Fruit fly (Drosophila melanogaster) whole organism, embryonic: ENCODE measurements around the gene Vm34Ca.
A peak's percentile ranks its signal among the peaks of the same experiment; 100 is the strongest.

Source experiments
- Ada2b ChIP-seq: fragments of 200-800 bp; sonication (Bioruptor generic); IDR thresholded peaks from 2 replicates; pipeline ENCODE4 v1.3.6; 2022; ENCODE audit warnings: missing biosample characterization, missing genetic modification characterization
- Aef1 ChIP-seq: fragments of 200-800 bp; sonication (Bioruptor generic); IDR thresholded peaks from 3 replicates; pipeline ENCODE4 v1.3.6; 2022; ENCODE audit warnings: missing biosample characterization, missing genetic modification characterization
- CG10543 ChIP-seq: fragments of 200-800 bp; sonication (Bioruptor generic); optimal IDR thresholded peaks from 3 replicates; lab custom pipeline; 2017; ENCODE audit warnings: missing biosample characterization, mild to moderate bottlenecking, missing genetic modification characterization, moderate library complexity
- CG11456 ChIP-seq: fragments of 200-800 bp; sonication (Bioruptor generic); IDR thresholded peaks from 3 replicates; pipeline ENCODE4 v1.3.6; 2022; ENCODE audit warnings: missing biosample characterization, missing genetic modification characterization
- CG13894 ChIP-seq: fragments of 200-800 bp; sonication (Bioruptor generic); optimal IDR thresholded peaks from 3 replicates; lab custom pipeline; 2018; ENCODE audit warnings: missing biosample characterization, mild to moderate bottlenecking, missing genetic modification characterization, moderate library complexity
- CG15011 ChIP-seq: fragments of 200-800 bp; sonication (Bioruptor generic); optimal IDR thresholded peaks from 3 replicates; lab custom pipeline; 2018; ENCODE audit warnings: missing biosample characterization, mild to moderate bottlenecking, missing genetic modification characterization
- CG16815 ChIP-seq: fragments of 200-800 bp; sonication (Bioruptor generic); optimal IDR thresholded peaks from 3 replicates; lab custom pipeline; 2017; ENCODE audit warnings: missing biosample characterization, mild to moderate bottlenecking, missing genetic modification characterization
- CG17361 ChIP-seq: fragments of 200-800 bp; sonication (Bioruptor generic); IDR thresholded peaks from 3 replicates; pipeline ENCODE4 v1.3.6; 2022; ENCODE audit warnings: missing biosample characterization, missing genetic modification characterization
- CG18619 ChIP-seq: fragments of 200-800 bp; sonication (Bioruptor generic); optimal IDR thresholded peaks from 3 replicates; lab custom pipeline; 2017; ENCODE audit warnings: missing biosample characterization, mild to moderate bottlenecking, missing genetic modification characterization
- CG3281 ChIP-seq: fragments of 200-800 bp; sonication (Bioruptor generic); optimal IDR thresholded peaks from 3 replicates; lab custom pipeline; 2017; ENCODE audit warnings: missing biosample characterization, mild to moderate bottlenecking, missing genetic modification characterization
- CG33213 ChIP-seq: fragments of 200-800 bp; sonication (Bioruptor generic); optimal IDR thresholded peaks from 3 replicates; lab custom pipeline; 2016; ENCODE audit warnings: missing biosample characterization, missing genetic modification characterization
- CG4282 ChIP-seq: fragments of 200-800 bp; sonication (Bioruptor generic); optimal IDR thresholded peaks from 2 replicates; lab custom pipeline; 2016; ENCODE audit warnings: missing biosample characterization, missing genetic modification characterization
- CG5180 ChIP-seq: fragments of 200-800 bp; sonication (Bioruptor generic); optimal IDR thresholded peaks from 3 replicates; lab custom pipeline; 2017; ENCODE audit warnings: missing biosample characterization, missing genetic modification characterization, mild to moderate bottlenecking, moderate library complexity, missing genetic modification reagents
- CG6175 ChIP-seq: fragments of 200-800 bp; sonication (Bioruptor generic); IDR thresholded peaks from 3 replicates; pipeline ENCODE4 v1.3.6; 2022; ENCODE audit warnings: missing biosample characterization, missing genetic modification characterization
- CG7839 ChIP-seq: fragments of 200-800 bp; sonication (Bioruptor generic); optimal IDR thresholded peaks from 3 replicates; lab custom pipeline; 2018; ENCODE audit warnings: missing biosample characterization, mild to moderate bottlenecking, missing genetic modification characterization, moderate library complexity
- Deaf1 ChIP-seq: fragments of 200-800 bp; optimal IDR thresholded peaks from 3 replicates; lab custom pipeline; 2019; ENCODE audit warnings: missing biosample characterization, mild to moderate bottlenecking, missing genetic modification characterization, moderate library complexity
- Dref ChIP-seq: fragments of 200-800 bp; sonication (Bioruptor generic); IDR thresholded peaks from 2 replicates; pipeline ENCODE4 v1.3.6; 2022; ENCODE audit warnings: missing biosample characterization, missing genetic modification characterization
- Ets97D ChIP-seq: fragments of 200-800 bp; sonication (Bioruptor generic); optimal IDR thresholded peaks from 3 replicates; lab custom pipeline; 2016; ENCODE audit warnings: missing biosample characterization, missing genetic modification characterization
- HHEX ChIP-seq: fragments of 200-800 bp; sonication (Bioruptor generic); optimal IDR thresholded peaks from 3 replicates; lab custom pipeline; 2017; ENCODE audit warnings: missing biosample characterization, mild to moderate bottlenecking, missing genetic modification characterization, missing genetic modification reagents
- Hand ChIP-seq: fragments of 200-800 bp; sonication (Bioruptor generic); optimal IDR thresholded peaks from 2 replicates; lab custom pipeline; 2017; ENCODE audit warnings: mild to moderate bottlenecking, missing biosample characterization, missing genetic modification reagents, missing genetic modification characterization
- Hr3 ChIP-seq: fragments of 200-800 bp; sonication (Bioruptor generic); optimal IDR thresholded peaks from 3 replicates; lab custom pipeline; 2016; ENCODE audit warnings: missing biosample characterization, missing genetic modification characterization
- Hr39 ChIP-seq: fragments of >200 bp; optimal IDR thresholded peaks from 2 replicates; lab custom pipeline; 2017
- Hr51 ChIP-seq, 2 experiments: fragments of 200-800 bp; sonication (Bioruptor generic); optimal IDR thresholded peaks; 2 replicates in 1 of 2; 3 replicates in 1 of 2; lab custom pipeline; 2016 to 2018; ENCODE audit warnings: missing biosample characterization in 2 of 2, missing genetic modification characterization in 2 of 2, mild to moderate bottlenecking in 1 of 2, moderate library complexity in 1 of 2
- Jarid2 ChIP-seq: fragments of 200-800 bp; sonication (Bioruptor generic); optimal IDR thresholded peaks from 3 replicates; lab custom pipeline; 2017; ENCODE audit warnings: mild to moderate bottlenecking, missing biosample characterization, missing genetic modification reagents, missing genetic modification characterization
- Med ChIP-seq: fragments of 200-800 bp; sonication (Bioruptor generic); peaks from one replicate; lab custom pipeline; 2016; ENCODE audit warnings: missing biosample characterization, missing genetic modification characterization, mild to moderate bottlenecking, inconsistent platforms, moderate library complexity
- Opbp ChIP-seq: fragments of 200-800 bp; sonication (Bioruptor generic); IDR thresholded peaks from 3 replicates; pipeline ENCODE4 v1.3.6; 2022; ENCODE audit warnings: missing biosample characterization, missing genetic modification characterization; ENCODE audit not compliant: partially characterized antibody
- Rfx ChIP-seq: fragments of 200-800 bp; sonication (Bioruptor generic); IDR thresholded peaks from 2 replicates; pipeline ENCODE4 v1.3.6; 2022; ENCODE audit warnings: missing biosample characterization, missing genetic modification characterization
- Rx ChIP-seq: fragments of 200-800 bp; sonication (Bioruptor generic); IDR thresholded peaks from 2 replicates; pipeline ENCODE4 v1.3.6; 2022; ENCODE audit warnings: missing biosample characterization, missing genetic modification characterization
- Side ChIP-seq: fragments of 200-800 bp; sonication (Bioruptor generic); optimal IDR thresholded peaks from 2 replicates; lab custom pipeline; 2016; ENCODE audit warnings: missing biosample characterization, missing genetic modification characterization
- Six4 ChIP-seq: fragments of 200-800 bp; sonication (Bioruptor generic); optimal IDR thresholded peaks from 2 replicates; lab custom pipeline; 2016; ENCODE audit warnings: missing biosample characterization, missing genetic modification characterization
- Ssrp ChIP-seq: fragments of 200-800 bp; sonication (Bioruptor generic); optimal IDR thresholded peaks from 2 replicates; lab custom pipeline; 2018; ENCODE audit warnings: missing biosample characterization, mild to moderate bottlenecking, missing genetic modification characterization, moderate library complexity
- Xrp1 ChIP-seq: fragments of 200-800 bp; sonication (Bioruptor generic); IDR thresholded peaks from 2 replicates; pipeline ENCODE4 v1.3.6; 2022; ENCODE audit warnings: missing biosample characterization, missing genetic modification characterization
- ap ChIP-seq: fragments of 200-800 bp; sonication (Bioruptor generic); IDR thresholded peaks from 2 replicates; pipeline ENCODE4 v1.3.6; 2022; ENCODE audit warnings: missing biosample characterization, missing genetic modification characterization
- cg ChIP-seq: fragments of 200-800 bp; sonication (Bioruptor generic); optimal IDR thresholded peaks from 3 replicates; lab custom pipeline; 2019; ENCODE audit warnings: missing biosample characterization, mild to moderate bottlenecking, missing genetic modification characterization, moderate library complexity
- chm ChIP-seq: fragments of 200-800 bp; sonication (Bioruptor generic); IDR thresholded peaks from 2 replicates; pipeline ENCODE4 v1.3.6; 2022; ENCODE audit warnings: missing biosample characterization, missing genetic modification characterization
- crc ChIP-seq: fragments of 200-800 bp; sonication (Bioruptor generic); optimal IDR thresholded peaks from 2 replicates; lab custom pipeline; 2016; ENCODE audit warnings: missing biosample characterization, missing genetic modification characterization
- esg ChIP-seq: fragments of 200-800 bp; sonication (Bioruptor generic); conservative IDR thresholded peaks from 2 replicates; pipeline ENCODE4 v1.3.6; 2022; ENCODE audit warnings: missing biosample characterization, missing genetic modification characterization
- fru ChIP-seq: fragments of >200 bp; optimal IDR thresholded peaks from 2 replicates; lab custom pipeline; 2017
- kni ChIP-seq: fragments of 200-800 bp; sonication (Bioruptor generic); optimal IDR thresholded peaks from 3 replicates; lab custom pipeline; 2017; ENCODE audit warnings: mild to moderate bottlenecking, missing biosample characterization, missing genetic modification reagents, missing genetic modification characterization
- lab ChIP-seq: fragments of 200-800 bp; sonication (Bioruptor generic); optimal IDR thresholded peaks from 3 replicates; lab custom pipeline; 2017; ENCODE audit warnings: missing biosample characterization, missing genetic modification characterization, mild to moderate bottlenecking, moderate library complexity, missing genetic modification reagents
- lov ChIP-seq, 2 experiments: fragments of 200-800 bp in 1 of 2; fragments of >200 bp in 1 of 2; sonication (Bioruptor generic) in 1 of 2; IDR thresholded peaks in 1 of 2; optimal IDR thresholded peaks in 1 of 2; 2 replicates in 1 of 2; 3 replicates in 1 of 2; pipeline versions ENCODE4 v1.3.6 to Lab custom; 2017 to 2022; ENCODE audit warnings: missing biosample characterization in 1 of 2, missing genetic modification characterization in 1 of 2
- mam ChIP-seq: fragments of 200-800 bp; sonication (Bioruptor generic); optimal IDR thresholded peaks from 3 replicates; lab custom pipeline; 2016; ENCODE audit warnings: missing biosample characterization, missing genetic modification characterization
- mirr ChIP-seq: fragments of 200-800 bp; sonication (Bioruptor generic); optimal IDR thresholded peaks from 3 replicates; lab custom pipeline; 2018; ENCODE audit warnings: missing biosample characterization, mild to moderate bottlenecking, missing genetic modification characterization
- peb ChIP-seq: fragments of 200-800 bp; sonication (Bioruptor generic); IDR thresholded peaks from 2 replicates; pipeline ENCODE4 v1.3.6; 2022; ENCODE audit warnings: missing biosample characterization, missing genetic modification characterization
- sim ChIP-seq: fragments of 200-800 bp; sonication (Bioruptor generic); IDR thresholded peaks from 2 replicates; pipeline ENCODE4 v1.3.6; 2022; ENCODE audit warnings: missing biosample characterization, missing genetic modification characterization
- slbo ChIP-seq: fragments of 200-800 bp; sonication (Bioruptor generic); IDR thresholded peaks from 2 replicates; pipeline ENCODE4 v1.3.6; 2022; ENCODE audit warnings: missing biosample characterization, missing genetic modification characterization
- slou ChIP-seq: fragments of 200-800 bp; sonication (Bioruptor generic); optimal IDR thresholded peaks from 3 replicates; lab custom pipeline; 2016; ENCODE audit warnings: missing biosample characterization, missing genetic modification characterization
- wek ChIP-seq: fragments of 200-800 bp; sonication (Bioruptor generic); optimal IDR thresholded peaks from 3 replicates; lab custom pipeline; 2018; ENCODE audit warnings: missing biosample characterization, mild to moderate bottlenecking, missing genetic modification characterization, moderate library complexity
- zen ChIP-seq: fragments of 200-800 bp; sonication (Bioruptor generic); optimal IDR thresholded peaks from 3 replicates; lab custom pipeline; 2018; ENCODE audit warnings: missing biosample characterization, mild to moderate bottlenecking, missing genetic modification characterization, moderate library complexity

Gene Vm34Ca

DNA sequence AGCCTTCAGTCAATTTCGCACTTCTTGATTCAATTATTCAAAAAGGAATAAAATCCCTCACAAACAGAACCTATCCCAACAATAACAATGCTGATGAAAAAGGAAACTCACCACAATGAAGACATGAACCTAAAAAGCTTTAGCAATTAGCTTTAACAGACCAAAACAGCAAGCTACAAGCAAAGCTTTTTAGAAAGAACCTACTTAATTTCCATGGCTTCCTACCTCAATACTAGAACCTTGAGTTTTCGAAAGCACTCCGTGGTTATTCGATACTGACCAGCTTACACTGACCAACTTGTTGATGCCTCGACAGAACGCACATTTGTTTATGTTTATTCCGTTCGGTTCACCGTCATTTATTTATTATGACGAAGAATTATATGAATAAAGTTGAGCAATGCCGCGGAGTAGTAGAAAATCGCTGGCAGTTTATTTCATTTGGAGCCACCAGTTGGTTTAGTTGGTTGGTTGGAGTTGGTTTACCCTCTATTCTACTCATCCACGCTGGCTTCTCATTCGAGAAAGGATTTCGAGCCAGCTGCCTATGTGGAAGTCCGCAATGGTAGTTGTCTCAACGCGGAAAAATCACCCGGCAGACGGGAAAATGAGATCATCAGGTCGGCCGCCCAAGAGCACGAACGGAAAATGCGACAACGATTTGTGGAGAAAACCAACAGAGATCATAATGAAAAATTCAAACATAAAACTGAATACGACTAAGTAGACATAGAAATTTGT is 47.7 kb upstream of the Vm34Ca start, which contains the start of gene CG42810 (continued):
- TF ChIP-seq Six4 (GFP tag; lab: Kevin White, UChicago), result no peak
- TF ChIP-seq Rfx (GFP tag; lab: Robert Waterston, UW), result no peak
- TF ChIP-seq Jarid2, result no peak
- no peak for TF ChIP-seq CG4282 (GFP tag; lab: Kevin White, UChicago)
- TF ChIP-seq fru (lab: Kevin White, UChicago), result no peak

DNA sequence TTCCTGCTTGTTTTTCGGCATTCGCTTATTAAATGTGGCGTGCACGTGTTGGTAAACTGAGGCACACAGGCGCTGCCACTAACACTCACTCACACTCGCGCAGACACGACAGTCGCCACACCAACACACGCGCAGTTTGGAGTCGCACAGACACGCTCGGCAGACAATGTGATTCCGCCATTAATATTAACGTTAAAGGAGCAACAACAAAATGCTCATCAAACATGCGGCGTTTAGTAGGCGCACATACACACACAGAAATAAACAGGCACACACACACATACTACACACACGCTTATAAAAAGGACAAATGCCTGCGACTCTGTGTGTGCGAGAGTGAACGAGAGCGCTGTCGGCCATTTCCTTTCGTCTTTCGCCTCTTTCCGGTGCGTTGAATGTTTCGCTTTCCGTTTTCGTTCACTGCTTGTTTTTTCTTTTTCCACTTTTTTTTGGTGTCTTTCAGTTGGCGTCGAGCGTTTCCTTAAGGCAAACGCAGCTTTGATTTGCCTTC is 45.7 kb upstream of the Vm34Ca start, which contains the start of gene CG42809:
TSS of gene CG42809 (plus strand) at position 461 of the 511 bp plus-strand sequence.
- TF ChIP-seq ap (GFP tag; lab: Robert Waterston, UW), result no peak
- TF ChIP-seq CG6175 (GFP tag; lab: Robert Waterston, UW), result no peak
- no peak for TF ChIP-seq Rx (GFP tag; lab: Robert Waterston, UW)
- no peak for TF ChIP-seq CG17361 (GFP tag; lab: Robert Waterston, UW)
- TF ChIP-seq lov (optimal IDR thresholded peaks at IDR 0.05; lab: Kevin White, UChicago), result no peak
- TF ChIP-seq lov (GFP tag; IDR thresholded peaks at IDR 0.05; lab: Robert Waterston, UW), result no peak
- no peak for TF ChIP-seq Ssrp (tag; lab: Kevin White, UChicago)
- no peak for TF ChIP-seq esg (GFP tag; lab: Robert Waterston, UW)
- no peak for TF ChIP-seq CG15011 (GFP tag; lab: Kevin White, UChicago)
- TF ChIP-seq Xrp1 (GFP tag; lab: Robert Waterston, UW), result no peak
- TF ChIP-seq Hr51 (GFP tag; optimal IDR thresholded peaks at IDR 0.05; lab: Kevin White, UChicago), result no peak
- TF ChIP-seq Ada2b, result no peak
- peak; percentile 32 for TF ChIP-seq CG13894 (tag; lab: Kevin White, UChicago)
- no peak for TF ChIP-seq Hr39 (lab: Kevin White, UChicago)
- no peak for TF ChIP-seq Hr3 (GFP tag; lab: Kevin White, UChicago)
- no peak for TF ChIP-seq Hand (GFP tag; lab: Kevin White, UChicago)
- no peak for TF ChIP-seq Dref (GFP tag; lab: Robert Waterston, UW)
- peak; percentile 39 for TF ChIP-seq Ets97D (GFP tag; lab: Kevin White, UChicago)
- no peak for TF ChIP-seq peb (GFP tag; lab: Robert Waterston, UW)
- TF ChIP-seq chm (GFP tag; lab: Robert Waterston, UW), result no peak
- no peak for TF ChIP-seq CG3281 (GFP tag; lab: Kevin White, UChicago)
- no peak for TF ChIP-seq slbo (GFP tag; lab: Robert Waterston, UW)
- TF ChIP-seq lab, result no peak
- TF ChIP-seq sim (GFP tag; lab: Robert Waterston, UW), result no peak
- TF ChIP-seq Opbp (GFP tag; lab: Robert Waterston, UW), result no peak
- TF ChIP-seq Aef1, result no peak
- TF ChIP-seq slou (GFP tag; lab: Kevin White, UChicago), result no peak
- TF ChIP-seq mirr (GFP tag; lab: Kevin White, UChicago), result peak; percentile 41
- TF ChIP-seq CG16815 (GFP tag; lab: Kevin White, UChicago), result no peak
- peak; percentile 43 for TF ChIP-seq Deaf1 (tag; lab: Kevin White, UChicago)
- TF ChIP-seq CG5180 (GFP tag; lab: Kevin White, UChicago), result no peak
- no peak for TF ChIP-seq CG11456 (GFP tag; lab: Robert Waterston, UW)
- TF ChIP-seq CG18619 (GFP tag; lab: Kevin White, UChicago), result no peak
- no peak for TF ChIP-seq CG7839 (tag; lab: Kevin White, UChicago)
- TF ChIP-seq Med (GFP tag; lab: Kevin White, UChicago), result peak; percentile 63
- TF ChIP-seq CG33213, result no peak
- TF ChIP-seq crc (GFP tag; lab: Kevin White, UChicago), result no peak
- peak; percentile 45 for TF ChIP-seq CG10543
- no peak for TF ChIP-seq mam (GFP tag; lab: Kevin White, UChicago)
- no peak for TF ChIP-seq kni
- TF ChIP-seq zen, result no peak
- TF ChIP-seq cg (GFP tag; lab: Kevin White, UChicago), result peak; percentile 38
- no peak for TF ChIP-seq HHEX
- no peak for TF ChIP-seq Side (GFP tag; lab: Kevin White, UChicago)
- no peak for TF ChIP-seq wek
